Fruit fly (Drosophila melanogaster) whole organism, embryonic: Measurements from ENCODE around the gene PCNA2.

ENCODE experiments used
- Blimp-1 ChIP-seq: fragments of 200-800 bp; sonication (Bioruptor generic); optimal IDR thresholded peaks from 3 replicates; lab custom pipeline; 2018; ENCODE audit warnings: missing biosample characterization, missing genetic modification characterization, mild to moderate bottlenecking, moderate library complexity, missing genetic modification reagents
- CG12659 ChIP-seq: fragments of 200-800 bp; sonication (Bioruptor generic); optimal IDR thresholded peaks from 3 replicates; lab custom pipeline; 2017; ENCODE audit warnings: mild to moderate bottlenecking, missing biosample characterization, missing genetic modification reagents, missing genetic modification characterization
- CG30020 ChIP-seq: fragments of 200-800 bp; optimal IDR thresholded peaks from 2 replicates; lab custom pipeline; 2019; ENCODE audit warnings: missing biosample characterization, mild to moderate bottlenecking, missing genetic modification characterization, moderate library complexity
- CG3163 ChIP-seq: fragments of 200-800 bp; sonication (Bioruptor generic); optimal IDR thresholded peaks from 3 replicates; lab custom pipeline; 2016; ENCODE audit warnings: missing biosample characterization, missing genetic modification characterization
- CG9797 ChIP-seq: fragments of 200-800 bp; sonication (Bioruptor generic); optimal IDR thresholded peaks from 3 replicates; lab custom pipeline; 2018; ENCODE audit warnings: missing biosample characterization, mild to moderate bottlenecking, missing genetic modification characterization
- Poxn ChIP-seq: fragments of 200-800 bp; sonication (Bioruptor generic); IDR thresholded peaks from 2 replicates; pipeline ENCODE4 v1.3.6; 2022; ENCODE audit warnings: missing biosample characterization, missing genetic modification characterization
- Taf1 ChIP-seq: fragments of 200-800 bp; sonication (Bioruptor generic); IDR thresholded peaks from 2 replicates; pipeline ENCODE4 v1.3.6; 2022; ENCODE audit warnings: missing biosample characterization, missing genetic modification characterization
- br ChIP-seq: fragments of >200 bp; optimal IDR thresholded peaks from 2 replicates; lab custom pipeline; 2017
- eve ChIP-seq, 2 experiments: fragments of >200 bp; optimal IDR thresholded peaks; 2 replicates each; lab custom pipeline; 2017; ENCODE audit warnings: missing biosample characterization in 2 of 2, missing genetic modification characterization in 2 of 2
- lilli ChIP-seq: fragments of 200-800 bp; sonication (Bioruptor generic); optimal IDR thresholded peaks from 3 replicates; lab custom pipeline; 2016; ENCODE audit warnings: missing biosample characterization, missing genetic modification characterization
- ranshi ChIP-seq: fragments of 200-800 bp; sonication (Bioruptor generic); IDR thresholded peaks from 2 replicates; pipeline ENCODE4 v1.3.6; 2022; ENCODE audit warnings: missing biosample characterization, missing genetic modification characterization

DNA sequence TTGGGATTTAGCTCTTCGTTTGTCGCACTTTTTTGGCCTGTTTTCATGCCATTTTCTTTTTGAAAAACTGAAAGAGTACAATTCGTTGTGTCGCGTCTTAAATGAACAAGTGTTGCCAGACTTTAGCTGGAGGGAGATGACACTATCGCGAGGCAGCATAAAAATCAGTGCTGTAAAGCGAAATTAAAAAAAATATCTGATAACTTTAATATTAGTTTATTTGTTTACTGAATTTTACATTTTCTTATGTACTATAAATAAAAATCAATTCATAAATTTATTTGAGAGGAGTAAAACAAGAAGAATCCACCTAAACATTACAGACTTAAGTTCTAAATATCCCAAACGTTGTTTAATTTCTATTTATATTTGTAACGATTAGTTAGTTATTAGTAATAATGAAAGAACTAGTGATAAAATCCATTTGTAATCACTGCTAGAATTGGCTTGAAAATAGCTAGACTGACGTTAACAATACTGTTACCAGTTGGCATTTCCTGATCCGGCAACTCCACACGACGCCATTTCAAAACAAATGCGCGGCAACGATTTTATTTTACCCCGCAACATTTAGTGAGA, 6.5 kb downstream of the PCNA2 start, which contains the start of the genes spi and msb1l:
- TF ChIP-seq Blimp-1 (GFP tag; lab: Kevin White, UChicago) (peak; percentile 22), lilli (peak; percentile 47), CG3163 (GFP tag; lab: Kevin White, UChicago) (no peak), CG12659 (GFP tag; lab: Kevin White, UChicago) (peak; percentile 74), eve (GFP tag; optimal IDR thresholded peaks at IDR 0.05; lab: Kevin White, UChicago) (no peak), br (lab: Kevin White, UChicago) (no peak), ranshi (GFP tag; lab: Robert Waterston, UW) (no peak), CG9797 (GFP tag; lab: Kevin White, UChicago) (peak; percentile 33), CG30020 (peak; percentile 69), Taf1 (GFP tag; lab: Robert Waterston, UW) (no peak), Poxn (GFP tag; lab: Robert Waterston, UW) (no peak)
